Fruit fly (Drosophila melanogaster): ENCODE measurements around the gene CG14085.

- TF ChIP-seq EcR (GFP tag; optimal IDR thresholded peaks at IDR 0.05) (no peak), CG10348 (GFP tag; IDR thresholded peaks at IDR 0.05) (no peak), Snoo (tag; optimal IDR thresholded peaks at IDR 0.05) (no peak), CG32121 (GFP tag; IDR thresholded peaks at IDR 0.05) (no peak), CG17806 (tag; optimal IDR thresholded peaks at IDR 0.05) (no peak), CG8159 (tag; optimal IDR thresholded peaks at IDR 0.05) (no peak), Pif1A (GFP tag; optimal IDR thresholded peaks at IDR 0.05) (no peak), CG4496 (GFP tag; IDR thresholded peaks at IDR 0.05) (no peak), CG14655 (GFP tag; optimal IDR thresholded peaks at IDR 0.05) (no peak), Pif1B (GFP tag; optimal IDR thresholded peaks at IDR 0.05) (no peak), rn (GFP tag; IDR thresholded peaks at IDR 0.05) (no peak), gl (tag; optimal IDR thresholded peaks at IDR 0.05) (no peak), CG15710 (tag; optimal IDR thresholded peaks at IDR 0.05) (no peak), CG8301 (tag; optimal IDR thresholded peaks at IDR 0.05) (no peak)
These were observed 32.6 kb upstream of the CG14085 start for dm6 chr3L:19236554-19236953.
